Worm (Caenorhabditis elegans): ENCODE data around the gene K01D12.15.

- TF ChIP-seq C38D4.7 (GFP tag; optimal IDR thresholded peaks at IDR 0.05) (no peak), ama-1 (optimal IDR thresholded peaks at IDR 0.05) (no peak), ceh-19 (GFP tag; optimal IDR thresholded peaks at IDR 0.05) (no peak), pqm-1 (tag; optimal IDR thresholded peaks at IDR 0.05) (no peak), pax-1 (tag; optimal IDR thresholded peaks at IDR 0.05) (no peak), nhr-232 (tag; optimal IDR thresholded peaks at IDR 0.05) (no peak)
Measured at ce11 chrV:12345808-12346207, 40.4 kb upstream of the K01D12.15 start, which contains the start of gene snb-2.

Data from whole organism, late embryonic.